Worm (Caenorhabditis elegans) whole organism, midembryonic: ENCODE data around the gene srw-97.

ENCODE experiments used
- cog-1 ChIP-seq: sonication (generic microtip); optimal IDR thresholded peaks from 2 replicates; lab custom pipeline; 2016; ENCODE audit warnings: missing genetic modification characterization, missing compliant biosample characterization
- flt-1 ChIP-seq: fragments of 200-800 bp; sonication (Bioruptor generic); IDR thresholded peaks from 2 replicates; pipeline ENCODE4 v1.3.6; 2022; ENCODE audit warnings: missing genetic modification characterization, missing compliant biosample characterization
- ref-1 ChIP-seq: fragments of 200-800 bp; sonication (Bioruptor generic); conservative IDR thresholded peaks from 2 replicates; pipeline ENCODE4 v1.3.6; 2022; ENCODE audit warnings: missing genetic modification reagents, missing genetic modification characterization, missing compliant biosample characterization
- tab-1 ChIP-seq: fragments of 200-800 bp; sonication (Bioruptor generic); IDR thresholded peaks from 2 replicates; pipeline ENCODE4 v1.3.6; 2022; ENCODE audit warnings: missing genetic modification characterization, missing compliant biosample characterization
- ztf-23 ChIP-seq: fragments of 200-800 bp; sonication (Bioruptor generic); IDR thresholded peaks from 2 replicates; pipeline ENCODE4 v1.3.6; 2022; ENCODE audit warnings: missing genetic modification reagents, missing genetic modification characterization, missing compliant biosample characterization

DNA sequence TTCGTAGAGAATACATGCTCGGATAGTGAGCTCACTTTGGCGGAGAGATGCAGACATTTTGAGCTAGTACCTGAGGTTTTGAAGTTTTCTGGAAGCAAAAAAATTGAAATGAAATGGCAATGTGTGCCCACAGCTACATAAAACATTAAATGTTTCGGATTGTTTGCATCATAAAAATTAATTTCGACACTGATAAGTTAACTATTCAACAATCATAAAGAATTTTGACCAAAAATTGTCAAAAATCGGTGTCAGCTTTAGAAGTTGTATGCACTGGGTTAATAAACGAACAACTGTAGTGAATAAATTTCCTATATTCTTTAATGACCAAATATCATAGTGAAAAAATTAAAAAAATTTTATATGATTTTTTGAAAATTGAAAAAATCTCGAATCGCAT is 49.9 kb downstream of the srw-97 start, which contains the start of gene fbxa-166:
- TF ChIP-seq tab-1 (GFP tag; lab: Robert Waterston, UW) (no peak), cog-1 (no peak), ref-1 (GFP tag; lab: Robert Waterston, UW) (no peak), ztf-23 (no peak), flt-1 (GFP tag; lab: Robert Waterston, UW) (no peak)
